Worm (Caenorhabditis elegans): Measurements from ENCODE around the gene F44G3.7.

F44G3.7 gene

DNA sequence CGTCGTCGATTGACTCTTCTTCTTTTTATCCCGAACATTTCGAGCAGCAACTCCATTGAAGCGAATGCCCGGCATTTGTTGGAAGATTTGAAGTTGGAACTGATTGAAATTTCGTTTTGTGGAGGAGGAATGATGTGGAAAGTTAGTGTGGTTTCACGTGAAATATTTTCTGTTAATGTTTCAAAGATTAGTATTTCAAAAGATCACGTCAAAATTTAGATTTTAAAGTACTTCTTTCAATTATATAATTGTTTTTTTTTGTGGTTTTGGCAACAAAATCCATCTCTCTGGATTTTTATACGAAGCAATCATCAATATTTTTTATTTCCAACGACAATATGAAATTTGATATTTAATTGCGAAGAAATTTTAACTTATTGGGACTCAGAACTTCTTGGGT, at the start of gene F44G3.7:
F44G3.7 (minus strand) TSS at position 101 of the 400 bp plus-strand sequence.
- TF ChIP-seq let-607 (tag; optimal IDR thresholded peaks at IDR 0.05) (no peak), egl-18 (GFP tag; IDR thresholded peaks at IDR 0.05) (no peak), let-526 (GFP tag; IDR thresholded peaks at IDR 0.05) (no peak), sdz-38 (tag; optimal IDR thresholded peaks at IDR 0.05) (no peak), attf-3 (GFP tag; conservative IDR thresholded peaks at IDR 0.05) (no peak), D2030.7 (GFP tag; IDR thresholded peaks at IDR 0.05) (no peak), F57C9.4 (tag; optimal IDR thresholded peaks at IDR 0.05) (no peak), cebp-2 (GFP tag; IDR thresholded peaks at IDR 0.05) (no peak), athp-1 (tag; optimal IDR thresholded peaks at IDR 0.05) (no peak), him-1 (tag; optimal IDR thresholded peaks at IDR 0.05) (no peak), C06A6.2 (GFP tag; conservative IDR thresholded peaks at IDR 0.05) (no peak), zfh-2 (GFP tag; conservative IDR thresholded peaks at IDR 0.05) (no peak)

DNA sequence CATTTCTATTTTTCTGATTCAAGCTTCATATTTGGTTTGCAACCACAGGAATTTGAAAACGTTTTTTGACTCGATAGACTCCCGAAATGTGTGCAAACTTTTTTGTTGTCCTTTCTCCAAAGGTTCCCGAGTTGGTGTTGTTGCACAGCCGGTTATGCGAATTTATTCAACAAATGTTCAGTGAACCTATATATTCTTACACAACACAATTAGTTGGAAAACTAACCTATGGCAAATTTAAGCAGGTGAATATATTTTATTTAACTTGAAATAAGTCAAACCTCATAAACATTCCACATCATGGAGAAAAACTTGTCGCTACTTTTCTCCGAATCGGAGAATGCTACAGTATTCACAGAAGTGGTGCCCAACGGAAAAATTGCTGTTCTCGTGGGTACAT, 46.4 kb upstream of the F44G3.7 start, which contains the start of gene srz-14:
srz-14 (plus strand) TSS at position 301 of the 400 bp plus-strand sequence.
- no peak for TF ChIP-seq efl-1 (GFP tag; optimal IDR thresholded peaks at IDR 0.05)
- no peak for TF ChIP-seq F10E7.11 (tag; optimal IDR thresholded peaks at IDR 0.05)
- no peak for TF ChIP-seq rpc-1 (optimal IDR thresholded peaks at IDR 0.05)
- no peak for TF ChIP-seq rpc-1 (tag; optimal IDR thresholded peaks at IDR 0.05)
- no peak for TF ChIP-seq snpc-1.3 (tag; optimal IDR thresholded peaks at IDR 0.05; ENCODE audit: insufficient read depth)
- no peak for TF ChIP-seq lin-26 (GFP tag; IDR thresholded peaks at IDR 0.05)
- no peak for TF ChIP-seq nfya-2 (GFP tag; IDR thresholded peaks at IDR 0.05)
- TF ChIP-seq Y56A3A.18 (GFP tag; IDR thresholded peaks at IDR 0.05): no peak
- TF ChIP-seq ceh-100 (GFP tag; IDR thresholded peaks at IDR 0.05): no peak
- TF ChIP-seq F23B12.7 (tag; optimal IDR thresholded peaks at IDR 0.05; ENCODE audit: insufficient read depth): no peak
- no peak for TF ChIP-seq ztf-6 (GFP tag; IDR thresholded peaks at IDR 0.05)
- no peak for TF ChIP-seq bed-1 (GFP tag; IDR thresholded peaks at IDR 0.05)
- TF ChIP-seq tbp1 (GFP tag; optimal IDR thresholded peaks at IDR 0.05): no peak
- no peak for TF ChIP-seq pbrm-1 (GFP tag; IDR thresholded peaks at IDR 0.05)
- TF ChIP-seq Y79H2A.3 (GFP tag; conservative IDR thresholded peaks at IDR 0.05): no peak
- no peak for TF ChIP-seq gei-17 (GFP tag; optimal IDR thresholded peaks at IDR 0.05)
- TF ChIP-seq unc-62 (GFP tag; optimal IDR thresholded peaks at IDR 0.05): no peak
- TF ChIP-seq B0336.3 (GFP tag; IDR thresholded peaks at IDR 0.05): no peak

DNA sequence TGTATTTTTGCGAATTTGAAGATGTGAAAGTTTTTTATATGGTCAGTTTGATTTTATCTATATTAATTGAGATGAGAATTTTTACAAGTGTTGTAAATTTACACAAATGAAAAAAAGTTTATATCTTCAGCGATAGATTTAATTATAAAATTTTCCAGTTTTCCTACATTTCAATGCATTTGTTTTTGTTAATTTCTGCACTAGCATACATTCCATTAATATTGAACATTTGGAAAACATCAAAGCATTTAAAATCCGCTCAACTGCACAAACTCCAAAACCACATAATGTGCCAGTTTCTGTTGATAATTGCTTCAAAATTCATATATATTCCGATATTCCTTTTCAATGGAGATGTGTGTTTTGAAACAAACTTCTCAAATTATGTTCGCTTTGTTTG, 46.0 kb upstream of the F44G3.7 start, which contains the start of gene srh-277:
srh-277 (plus strand) TSS at position 301 of the 400 bp plus-strand sequence.
- TF ChIP-seq attf-3 (GFP tag; conservative IDR thresholded peaks at IDR 0.05): no peak

DNA sequence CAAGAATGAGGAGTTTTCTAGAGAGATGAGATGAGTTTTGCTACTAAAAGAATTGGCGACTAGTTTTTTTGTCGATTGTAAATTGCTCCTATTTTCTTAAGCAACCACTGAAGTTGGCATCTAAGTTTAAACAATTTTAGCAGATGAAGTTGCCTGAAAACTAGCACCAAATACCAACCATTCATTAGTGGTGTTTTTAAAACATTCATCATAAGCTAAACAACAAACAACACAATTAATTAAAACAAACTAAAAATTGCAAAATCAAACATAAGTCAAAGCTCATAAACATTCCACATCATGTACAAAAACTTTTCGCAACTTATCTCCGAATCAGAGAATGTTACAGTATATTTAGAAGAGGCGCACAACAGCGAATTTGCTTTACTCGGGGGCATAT, 45.2 kb upstream of the F44G3.7 start, which contains the start of gene srz-13:
srz-13 (plus strand) TSS at position 301 of the 400 bp plus-strand sequence.
- TF ChIP-seq madf-6 (GFP tag; IDR thresholded peaks at IDR 0.05) (no peak), him-1 (tag; optimal IDR thresholded peaks at IDR 0.05) (no peak), ama-1 (optimal IDR thresholded peaks at IDR 0.05) (no peak), ama-1 (GFP tag; optimal IDR thresholded peaks at IDR 0.05) (no peak), aptf-2 (GFP tag; conservative IDR thresholded peaks at IDR 0.05) (no peak), tbp1 (GFP tag; optimal IDR thresholded peaks at IDR 0.05) (no peak)

DNA sequence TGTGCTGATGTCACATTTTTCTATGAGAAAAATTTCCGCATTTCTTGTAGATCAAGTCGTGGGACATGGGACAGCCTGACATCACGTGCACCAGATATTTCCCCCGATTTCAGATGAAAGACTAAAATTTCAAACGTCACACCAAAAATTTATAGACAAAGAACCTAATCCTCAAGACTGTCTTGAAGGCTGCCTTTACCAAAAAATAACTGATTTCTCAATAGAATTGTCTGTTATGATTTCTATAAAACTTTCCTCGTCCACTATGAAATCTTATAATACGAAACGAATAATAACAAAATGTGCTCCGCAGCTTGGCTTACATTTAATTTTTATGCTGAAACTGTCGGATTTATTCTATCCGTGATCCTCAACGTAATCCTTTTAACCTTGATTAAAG, 43.4 kb upstream of the F44G3.7 start, which contains the start of gene str-106:
str-106 (plus strand) TSS at position 301 of the 400 bp plus-strand sequence.
- no peak for TF ChIP-seq unc-62 (GFP tag; optimal IDR thresholded peaks at IDR 0.05)
- no peak for TF ChIP-seq tbp1 (GFP tag; optimal IDR thresholded peaks at IDR 0.05)
- TF ChIP-seq unc-130 (GFP tag; optimal IDR thresholded peaks at IDR 0.05): no peak
- no peak for TF ChIP-seq Y53G8AR.9 (GFP tag; conservative IDR thresholded peaks at IDR 0.05)
- no peak for TF ChIP-seq B0019.2 (GFP tag; conservative IDR thresholded peaks at IDR 0.05)
- no peak for TF ChIP-seq sdz-38 (tag; optimal IDR thresholded peaks at IDR 0.05)
- TF ChIP-seq xnd-1 (tag; optimal IDR thresholded peaks at IDR 0.05): no peak
- TF ChIP-seq F55B11.4 (tag; optimal IDR thresholded peaks at IDR 0.05; ENCODE audit: borderline replicate concordance, insufficient read depth): no peak
- no peak for TF ChIP-seq ztf-28 (GFP tag; IDR thresholded peaks at IDR 0.05)
- TF ChIP-seq nhr-80 (tag; optimal IDR thresholded peaks at IDR 0.05): no peak
- no peak for TF ChIP-seq efl-1 (GFP tag; optimal IDR thresholded peaks at IDR 0.05)
- no peak for TF ChIP-seq repo-1 (tag; optimal IDR thresholded peaks at IDR 0.05)
- no peak for TF ChIP-seq hlh-12 (tag; optimal IDR thresholded peaks at IDR 0.05)
